Worm (Caenorhabditis elegans) whole organism, L2 larva: ENCODE results near the gene his-32.

ENCODE experiments used
- aly-2 ChIP-seq: fragments of 150-350 bp; optimal IDR thresholded peaks from 2 replicates; lab custom pipeline; 2014; ENCODE audit warnings: missing biosample characterization, missing genetic modification characterization
- mbf-1 ChIP-seq: sonication (generic microtip); optimal IDR thresholded peaks from 2 replicates; lab custom pipeline; 2017; ENCODE audit warnings: missing biosample characterization, missing genetic modification characterization

DNA sequence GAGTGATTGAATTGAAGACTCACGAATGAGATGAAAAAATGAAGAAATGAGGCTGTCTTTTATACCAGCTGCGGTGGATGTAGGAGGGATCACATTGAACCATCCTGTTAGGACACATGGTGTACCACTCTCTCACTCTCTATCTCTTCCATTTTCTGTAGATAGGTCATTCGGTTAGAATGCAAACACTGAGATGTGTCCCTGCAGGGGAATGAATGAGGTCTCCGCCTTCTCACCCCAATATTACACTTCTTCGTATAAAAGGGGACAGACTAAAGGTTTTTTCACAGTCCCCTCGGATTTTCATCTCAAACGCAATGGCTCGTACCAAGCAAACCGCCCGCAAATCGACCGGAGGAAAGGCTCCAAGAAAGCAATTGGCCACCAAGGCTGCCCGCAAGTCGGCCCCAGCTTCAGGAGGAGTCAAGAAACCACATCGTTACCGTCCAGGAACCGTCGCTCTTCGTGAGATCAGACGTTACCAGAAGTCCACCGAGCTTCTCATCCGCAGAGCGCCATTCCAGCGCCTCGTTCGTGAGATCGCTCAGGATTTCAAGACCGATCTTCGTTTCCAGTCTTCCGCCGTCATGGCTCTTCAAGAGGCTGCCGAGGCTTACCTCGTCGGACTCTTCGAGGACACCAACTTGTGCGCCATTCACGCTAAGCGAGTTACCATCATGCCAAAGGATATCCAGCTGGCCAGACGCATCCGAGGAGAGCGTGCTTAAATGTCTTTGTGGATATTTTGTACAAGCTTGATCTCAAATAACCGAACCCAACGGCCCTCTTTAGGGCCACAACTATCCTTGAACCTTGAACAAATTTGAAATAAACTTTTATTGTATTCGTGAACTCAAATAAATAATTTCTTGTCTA is at the start of gene his-32:
- TF ChIP-seq aly-2 (tag; lab: Kevin White, UChicago) (no peak), mbf-1 (tag; lab: Kevin White, UChicago) (no peak)
